Fruit fly (Drosophila melanogaster): Measurements from ENCODE around the gene UGP.
A peak's percentile ranks its signal among the peaks of the same experiment; 100 is the strongest.

UGP gene

dm6 chr3L:9377198-9378035 lies 18.7 kb upstream of the UGP start, which contains the start of gene Hsp26 (continued):
- TF ChIP-seq CG32006 (GFP tag; optimal IDR thresholded peaks at IDR 0.05) (peak; percentile 93), eg (GFP tag; IDR thresholded peaks at IDR 0.05) (peak; percentile 95), CG3032 (tag; optimal IDR thresholded peaks at IDR 0.05) (peak; percentile 75), Sox102F (GFP tag; optimal IDR thresholded peaks at IDR 0.05) (peak; percentile 94), pdm3 (GFP tag; optimal IDR thresholded peaks at IDR 0.05) (peak; percentile 95), esn (GFP tag; optimal IDR thresholded peaks at IDR 0.05) (peak; percentile 97), CG7368 (GFP tag; optimal IDR thresholded peaks at IDR 0.05) (peak; percentile 84), svp (GFP tag) (peak; percentile 97), CG16779 (tag; optimal IDR thresholded peaks at IDR 0.05) (peak; percentile 87), Eip75B (GFP tag; optimal IDR thresholded peaks at IDR 0.05) (peak; percentile 97), OdsH (GFP tag; optimal IDR thresholded peaks at IDR 0.05) (peak; percentile 96), dsx (GFP tag; optimal IDR thresholded peaks at IDR 0.05; ENCODE audit: poor library complexity, severe bottlenecking) (peak; percentile 82), CG6276 (GFP tag; optimal IDR thresholded peaks at IDR 0.05) (peak; percentile 83), topi (GFP tag; optimal IDR thresholded peaks at IDR 0.05) (peak; percentile 94), CG1621 (tag; optimal IDR thresholded peaks at IDR 0.05) (peak; percentile 72), Smox (GFP tag; optimal IDR thresholded peaks at IDR 0.05) (peak; percentile 94), spab (GFP tag; optimal IDR thresholded peaks at IDR 0.05) (peak; percentile 79), Eip93F (GFP tag; optimal IDR thresholded peaks at IDR 0.05) (peak; percentile 70), lz (GFP tag; optimal IDR thresholded peaks at IDR 0.05) (peak; percentile 94), Met (GFP tag; optimal IDR thresholded peaks at IDR 0.05) (peak; percentile 94), Ets96B (tag; optimal IDR thresholded peaks at IDR 0.05) (peak; percentile 91), CG9139 (GFP tag; optimal IDR thresholded peaks at IDR 0.05) (peak; percentile 57), Sox14 (GFP tag; optimal IDR thresholded peaks at IDR 0.05) (peak; percentile 95), CG6854 (GFP tag; optimal IDR thresholded peaks at IDR 0.05) (peak; percentile 80), CG11902 (GFP tag; optimal IDR thresholded peaks at IDR 0.05) (peak; percentile 68), Sox15 (GFP tag; optimal IDR thresholded peaks at IDR 0.05) (peak; percentile 79), CG10631 (GFP tag; optimal IDR thresholded peaks at IDR 0.05) (peak; percentile 95), CG34406 (GFP tag; optimal IDR thresholded peaks at IDR 0.05) (peak; percentile 92), CG8119 (GFP tag; IDR thresholded peaks at IDR 0.05) (peak; percentile 94), CG6792 (GFP tag; optimal IDR thresholded peaks at IDR 0.05) (peak; percentile 96), CG10669 (GFP tag; optimal IDR thresholded peaks at IDR 0.05) (peak; percentile 80), Hr38 (GFP tag; optimal IDR thresholded peaks at IDR 0.05) (no peak), Hr39 (GFP tag; optimal IDR thresholded peaks at IDR 0.05) (peak; percentile 89)

dm6 chr3L:9376573-9376972 lies 17.8 kb upstream of the UGP start:
- TF ChIP-seq fkh (GFP tag; optimal IDR thresholded peaks at IDR 0.05) = no peak
- TF ChIP-seq svp (GFP tag) = no peak
- no peak for TF ChIP-seq Ets21C (GFP tag; optimal IDR thresholded peaks at IDR 0.05)
- TF ChIP-seq Met (GFP tag; optimal IDR thresholded peaks at IDR 0.05) = no peak
- no peak for TF ChIP-seq ss (GFP tag; optimal IDR thresholded peaks at IDR 0.05)
- no peak for TF ChIP-seq CG6854 (GFP tag; optimal IDR thresholded peaks at IDR 0.05)
- no peak for TF ChIP-seq net (GFP tag; optimal IDR thresholded peaks at IDR 0.05)
- TF ChIP-seq acj6 (GFP tag; optimal IDR thresholded peaks at IDR 0.05) = no peak
- TF ChIP-seq CG3919 (GFP tag; optimal IDR thresholded peaks at IDR 0.05) = no peak
- no peak for TF ChIP-seq CG32006 (GFP tag; optimal IDR thresholded peaks at IDR 0.05)
- no peak for TF ChIP-seq topi (GFP tag; optimal IDR thresholded peaks at IDR 0.05)
- no peak for TF ChIP-seq Eip75B (GFP tag; optimal IDR thresholded peaks at IDR 0.05)
- TF ChIP-seq Sox14 (GFP tag; optimal IDR thresholded peaks at IDR 0.05) = no peak
- TF ChIP-seq dac (GFP tag; optimal IDR thresholded peaks at IDR 0.05) = no peak
- TF ChIP-seq esn (GFP tag; optimal IDR thresholded peaks at IDR 0.05) = no peak
- TF ChIP-seq Sox15 (GFP tag; optimal IDR thresholded peaks at IDR 0.05) = no peak
- TF ChIP-seq achi (GFP tag; optimal IDR thresholded peaks at IDR 0.05) = no peak
- no peak for TF ChIP-seq CG3032 (tag; optimal IDR thresholded peaks at IDR 0.05)
- TF ChIP-seq fd59A (GFP tag; optimal IDR thresholded peaks at IDR 0.05) = no peak
- TF ChIP-seq CG10631 (GFP tag; optimal IDR thresholded peaks at IDR 0.05) = no peak

Measured in whole organism, prepupa.